Fruit fly (Drosophila melanogaster) whole organism, embryonic: ENCODE data around the gene CG5346.

Experiments used
- Ada2b ChIP-seq: fragments of 200-800 bp; sonication (Bioruptor generic); IDR thresholded peaks from 2 replicates; pipeline ENCODE4 v1.3.6; 2022; ENCODE audit warnings: missing biosample characterization, missing genetic modification characterization
- B-H2 ChIP-seq: fragments of 200-800 bp; sonication (Bioruptor generic); optimal IDR thresholded peaks from 2 replicates; lab custom pipeline; 2018; ENCODE audit warnings: missing biosample characterization, mild to moderate bottlenecking, missing genetic modification characterization
- Bgb ChIP-seq: fragments of 200-800 bp; sonication (Bioruptor generic); IDR thresholded peaks from 2 replicates; pipeline ENCODE4 v1.3.6; 2022; ENCODE audit warnings: missing biosample characterization, missing genetic modification characterization; ENCODE audit not compliant: partially characterized antibody
- CG11247 ChIP-seq: fragments of 200-800 bp; sonication (Bioruptor generic); IDR thresholded peaks from 2 replicates; pipeline ENCODE4 v1.3.6; 2022; ENCODE audit warnings: missing biosample characterization, missing genetic modification characterization
- CG11560 ChIP-seq: fragments of 200-800 bp; sonication (Bioruptor generic); IDR thresholded peaks from 3 replicates; pipeline ENCODE4 v1.3.6; 2022; ENCODE audit warnings: missing biosample characterization, missing genetic modification characterization
- CG12659 ChIP-seq: fragments of 200-800 bp; sonication (Bioruptor generic); optimal IDR thresholded peaks from 3 replicates; lab custom pipeline; 2017; ENCODE audit warnings: mild to moderate bottlenecking, missing biosample characterization, missing genetic modification reagents, missing genetic modification characterization
- CG12769 ChIP-seq: fragments of 200-800 bp; sonication (Bioruptor generic); optimal IDR thresholded peaks from 2 replicates; lab custom pipeline; 2019; ENCODE audit warnings: missing biosample characterization, mild to moderate bottlenecking, missing genetic modification characterization, moderate library complexity
- CG13287 ChIP-seq: fragments of 200-800 bp; sonication (Bioruptor generic); IDR thresholded peaks from 2 replicates; pipeline ENCODE4 v1.3.6; 2022; ENCODE audit warnings: missing biosample characterization, missing genetic modification characterization; ENCODE audit not compliant: partially characterized antibody
- CG13624 ChIP-seq: fragments of 200-800 bp; sonication (Bioruptor generic); optimal IDR thresholded peaks from 2 replicates; lab custom pipeline; 2016; ENCODE audit warnings: missing biosample characterization, missing genetic modification characterization
- CG13775 ChIP-seq: fragments of 200-800 bp; sonication (Bioruptor generic); optimal IDR thresholded peaks from 3 replicates; lab custom pipeline; 2017; ENCODE audit warnings: missing biosample characterization, mild to moderate bottlenecking, missing genetic modification characterization
- CG14050 ChIP-seq: fragments of 200-800 bp; sonication (Bioruptor generic); IDR thresholded peaks from 3 replicates; pipeline ENCODE4 v1.3.6; 2022; ENCODE audit warnings: missing biosample characterization, missing genetic modification characterization
- CG14860 ChIP-seq: fragments of 200-800 bp; sonication (Bioruptor generic); IDR thresholded peaks from 3 replicates; pipeline ENCODE4 v1.3.6; 2022; ENCODE audit warnings: missing biosample characterization, missing genetic modification characterization; ENCODE audit not compliant: partially characterized antibody
- CG1647 ChIP-seq: fragments of 200-800 bp; sonication (Bioruptor generic); optimal IDR thresholded peaks from 3 replicates; lab custom pipeline; 2016; ENCODE audit warnings: missing biosample characterization, missing genetic modification characterization
- CG16813 ChIP-seq: fragments of 200-800 bp; sonication (Bioruptor generic); IDR thresholded peaks from 3 replicates; pipeline ENCODE4 v1.3.6; 2022; ENCODE audit warnings: missing biosample characterization, missing genetic modification characterization; ENCODE audit not compliant: partially characterized antibody
- CG17186 ChIP-seq: fragments of 200-800 bp; sonication (Bioruptor generic); optimal IDR thresholded peaks from 3 replicates; lab custom pipeline; 2017; ENCODE audit warnings: missing biosample characterization, missing genetic modification reagents, missing genetic modification characterization
- CG17359 ChIP-seq: fragments of 200-800 bp; sonication (Bioruptor generic); optimal IDR thresholded peaks from 3 replicates; lab custom pipeline; 2018; ENCODE audit warnings: missing biosample characterization, mild to moderate bottlenecking, missing genetic modification characterization, moderate library complexity
- CG2712 ChIP-seq: fragments of 200-800 bp; optimal IDR thresholded peaks from 3 replicates; lab custom pipeline; 2019; ENCODE audit warnings: missing biosample characterization, mild to moderate bottlenecking, missing genetic modification characterization, moderate library complexity
- CG30020 ChIP-seq: fragments of 200-800 bp; optimal IDR thresholded peaks from 2 replicates; lab custom pipeline; 2019; ENCODE audit warnings: missing biosample characterization, mild to moderate bottlenecking, missing genetic modification characterization, moderate library complexity
- CG3281 ChIP-seq: fragments of 200-800 bp; sonication (Bioruptor generic); optimal IDR thresholded peaks from 3 replicates; lab custom pipeline; 2017; ENCODE audit warnings: missing biosample characterization, mild to moderate bottlenecking, missing genetic modification characterization
- CG4424 ChIP-seq: fragments of 200-800 bp; sonication (Bioruptor generic); optimal IDR thresholded peaks from 3 replicates; lab custom pipeline; 2016; ENCODE audit warnings: missing biosample characterization, missing genetic modification characterization
- CG7928 ChIP-seq: fragments of 200-800 bp; sonication (Bioruptor generic); optimal IDR thresholded peaks from 2 replicates; lab custom pipeline; 2017; ENCODE audit warnings: missing biosample characterization, mild to moderate bottlenecking, missing genetic modification characterization
- CG7963 ChIP-seq: fragments of 200-800 bp; sonication (Bioruptor generic); IDR thresholded peaks from 3 replicates; pipeline ENCODE4 v1.3.6; 2022; ENCODE audit warnings: missing biosample characterization, missing genetic modification characterization; ENCODE audit not compliant: partially characterized antibody
- CG9797 ChIP-seq: fragments of 200-800 bp; sonication (Bioruptor generic); optimal IDR thresholded peaks from 3 replicates; lab custom pipeline; 2018; ENCODE audit warnings: missing biosample characterization, mild to moderate bottlenecking, missing genetic modification characterization
- Dll ChIP-seq: fragments of 200-800 bp; sonication (Bioruptor generic); IDR thresholded peaks from 4 replicates; pipeline ENCODE4 v1.3.6; 2022; ENCODE audit warnings: missing biosample characterization, missing genetic modification characterization; ENCODE audit not compliant: partially characterized antibody
- Doc2 ChIP-seq: fragments of 200-800 bp; sonication (Bioruptor generic); IDR thresholded peaks from 2 replicates; pipeline ENCODE4 v1.3.6; 2022; ENCODE audit warnings: missing biosample characterization, missing genetic modification characterization
- Dp ChIP-seq: fragments of 200-800 bp; sonication (Bioruptor generic); optimal IDR thresholded peaks from 2 replicates; lab custom pipeline; 2018; ENCODE audit warnings: missing biosample characterization, mild to moderate bottlenecking, missing genetic modification characterization, moderate library complexity
- Lhr ChIP-seq: fragments of 200-800 bp; sonication (Bioruptor generic); optimal IDR thresholded peaks from 3 replicates; lab custom pipeline; 2017; ENCODE audit warnings: mild to moderate bottlenecking, missing biosample characterization, missing genetic modification reagents, missing genetic modification characterization
- Mad ChIP-seq: fragments of 200-800 bp; sonication (Bioruptor generic); optimal IDR thresholded peaks from 2 replicates; lab custom pipeline; 2016; ENCODE audit warnings: missing biosample characterization, missing genetic modification characterization
- Med ChIP-seq: fragments of 200-800 bp; sonication (Bioruptor generic); peaks from one replicate; lab custom pipeline; 2016; ENCODE audit warnings: missing biosample characterization, missing genetic modification characterization, mild to moderate bottlenecking, inconsistent platforms, moderate library complexity
- Myb ChIP-seq: fragments of 200-800 bp; sonication (Bioruptor generic); optimal IDR thresholded peaks from 2 replicates; lab custom pipeline; 2016; ENCODE audit warnings: missing biosample characterization, missing genetic modification characterization
- NFAT ChIP-seq: fragments of 200-800 bp; sonication (Bioruptor generic); IDR thresholded peaks from 2 replicates; pipeline ENCODE4 v1.3.6; 2022; ENCODE audit warnings: missing biosample characterization, missing genetic modification characterization
- Oaz ChIP-seq: fragments of 200-800 bp; sonication (Bioruptor generic); IDR thresholded peaks from 2 replicates; pipeline ENCODE4 v1.3.6; 2022; ENCODE audit warnings: missing biosample characterization, missing genetic modification characterization
- Sry-δ ChIP-seq: fragments of 200-800 bp; sonication (Bioruptor generic); optimal IDR thresholded peaks from 2 replicates; lab custom pipeline; 2016; ENCODE audit warnings: missing biosample characterization, missing genetic modification characterization
- Taf1 ChIP-seq: fragments of 200-800 bp; sonication (Bioruptor generic); IDR thresholded peaks from 2 replicates; pipeline ENCODE4 v1.3.6; 2022; ENCODE audit warnings: missing biosample characterization, missing genetic modification characterization
- Xbp1 ChIP-seq: fragments of 200-800 bp; sonication (Bioruptor generic); optimal IDR thresholded peaks from 3 replicates; lab custom pipeline; 2016; ENCODE audit warnings: missing biosample characterization, mild to moderate bottlenecking, missing genetic modification characterization
- bbx ChIP-seq: fragments of 200-800 bp; sonication (Bioruptor generic); IDR thresholded peaks from 2 replicates; pipeline ENCODE4 v1.3.6; 2022; ENCODE audit warnings: missing biosample characterization, missing genetic modification characterization; ENCODE audit not compliant: partially characterized antibody
- bowl ChIP-seq: fragments of 200-800 bp; sonication (Bioruptor generic); IDR thresholded peaks from 2 replicates; pipeline ENCODE4 v1.3.6; 2022; ENCODE audit warnings: missing biosample characterization, missing genetic modification characterization
- hbn ChIP-seq: fragments of 200-800 bp; sonication (Bioruptor generic); IDR thresholded peaks from 2 replicates; pipeline ENCODE4 v1.3.6; 2022; ENCODE audit warnings: missing biosample characterization, missing genetic modification characterization; ENCODE audit not compliant: partially characterized antibody
- inv ChIP-seq: fragments of 200-800 bp; sonication (Bioruptor generic); IDR thresholded peaks from 2 replicates; pipeline ENCODE4 v1.3.6; 2022; ENCODE audit warnings: missing biosample characterization, missing genetic modification characterization; ENCODE audit not compliant: partially characterized antibody
- jumu ChIP-seq: fragments of 200-800 bp; sonication (Bioruptor generic); optimal IDR thresholded peaks from 3 replicates; lab custom pipeline; 2016; ENCODE audit warnings: missing biosample characterization, missing genetic modification characterization
- kay ChIP-seq: fragments of 200-800 bp; sonication (Bioruptor generic); optimal IDR thresholded peaks from 2 replicates; lab custom pipeline; 2016; ENCODE audit warnings: missing biosample characterization, missing genetic modification characterization
- knrl ChIP-seq: fragments of 200-800 bp; sonication (Bioruptor generic); IDR thresholded peaks from 3 replicates; pipeline ENCODE4 v1.3.6; 2022; ENCODE audit warnings: missing biosample characterization, missing genetic modification characterization; ENCODE audit not compliant: partially characterized antibody
- lbe ChIP-seq: fragments of 200-800 bp; sonication (Bioruptor generic); optimal IDR thresholded peaks from 2 replicates; lab custom pipeline; 2016; ENCODE audit warnings: missing biosample characterization, mild to moderate bottlenecking, missing genetic modification characterization
- lilli ChIP-seq: fragments of 200-800 bp; sonication (Bioruptor generic); optimal IDR thresholded peaks from 3 replicates; lab custom pipeline; 2016; ENCODE audit warnings: missing biosample characterization, missing genetic modification characterization
- nmo ChIP-seq: fragments of 200-800 bp; sonication (Bioruptor generic); optimal IDR thresholded peaks from 2 replicates; lab custom pipeline; 2018; ENCODE audit warnings: missing biosample characterization, mild to moderate bottlenecking, missing genetic modification characterization, moderate library complexity
- stwl ChIP-seq: fragments of 200-800 bp; sonication (Bioruptor generic); optimal IDR thresholded peaks from 3 replicates; lab custom pipeline; 2018; ENCODE audit warnings: missing biosample characterization, mild to moderate bottlenecking, missing genetic modification characterization, moderate library complexity
- sug ChIP-seq: fragments of 200-800 bp; optimal IDR thresholded peaks from 2 replicates; lab custom pipeline; 2019; ENCODE audit warnings: missing biosample characterization, mild to moderate bottlenecking, missing genetic modification characterization, moderate library complexity
- unc-4 ChIP-seq: fragments of 200-800 bp; sonication (Bioruptor generic); IDR thresholded peaks from 2 replicates; pipeline ENCODE4 v1.3.6; 2022; ENCODE audit warnings: missing biosample characterization, missing genetic modification characterization; ENCODE audit not compliant: partially characterized antibody

Gene CG5346

DNA sequence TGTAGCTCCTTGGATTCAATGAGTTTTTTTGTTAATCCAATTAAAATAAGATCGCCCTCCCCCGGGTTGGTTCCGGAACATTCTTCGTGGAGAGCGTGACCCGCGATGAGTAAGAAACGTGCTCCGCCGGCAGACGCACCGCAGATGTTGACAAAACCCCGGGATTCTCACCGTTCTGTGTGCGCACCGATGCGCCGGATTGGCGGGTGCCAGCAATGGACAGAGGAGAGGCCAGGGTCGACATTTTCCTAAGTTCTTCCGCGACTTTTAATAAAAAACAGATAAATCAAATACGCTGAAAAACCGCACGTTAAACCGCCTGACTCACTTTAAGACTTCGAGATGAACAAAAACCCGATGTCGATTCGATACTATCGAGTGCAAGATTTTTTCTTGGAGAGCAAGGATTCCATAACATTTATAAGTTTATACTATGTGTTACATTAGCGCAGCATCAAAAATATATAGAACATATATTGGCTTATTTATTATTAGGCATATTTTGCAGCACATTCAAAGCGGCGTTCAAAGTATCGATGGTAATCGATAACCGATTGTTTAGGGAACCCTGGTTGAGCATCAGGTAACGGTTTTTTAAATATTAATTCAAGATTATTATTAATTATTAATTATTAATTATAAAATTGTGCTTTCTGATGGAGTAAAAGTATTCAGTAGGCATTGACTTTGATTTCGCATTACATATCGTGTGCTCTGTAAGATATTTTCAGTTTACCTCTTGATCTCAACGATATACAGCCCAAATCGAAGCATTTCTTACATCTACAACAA is 37.2 kb downstream of the CG5346 start, which contains the start of the genes CCT1 and tHMG1 (continued):
- TF ChIP-seq B-H2 (GFP tag; lab: Kevin White, UChicago): peak; percentile 37
- peak; percentile 19 for TF ChIP-seq sug
- no peak for TF ChIP-seq NFAT (GFP tag; lab: Robert Waterston, UW)
- no peak for TF ChIP-seq bowl
- TF ChIP-seq CG17359 (tag; lab: Kevin White, UChicago): no peak
- TF ChIP-seq CG13775: peak; percentile 28
- peak; percentile 24 for TF ChIP-seq CG4424 (GFP tag; lab: Kevin White, UChicago)
- no peak for TF ChIP-seq Ada2b (GFP tag; lab: Robert Waterston, UW)
- peak; percentile 92 for TF ChIP-seq Myb (GFP tag; lab: Kevin White, UChicago)
- TF ChIP-seq CG9797: peak; percentile 23
- TF ChIP-seq hbn (GFP tag; lab: Robert Waterston, UW): peak; percentile 95
- TF ChIP-seq Dp (GFP tag; lab: Kevin White, UChicago): peak; percentile 73
- TF ChIP-seq Xbp1 (GFP tag; lab: Kevin White, UChicago): peak; percentile 2
- TF ChIP-seq lilli (GFP tag; lab: Kevin White, UChicago): peak; percentile 42
- peak; percentile 52 for TF ChIP-seq nmo
- TF ChIP-seq CG12659: peak; percentile 35
- no peak for TF ChIP-seq jumu (GFP tag; lab: Kevin White, UChicago)
- peak; percentile 88 for TF ChIP-seq kay
- peak; percentile 55 for TF ChIP-seq stwl
- peak; percentile 23 for TF ChIP-seq lbe (GFP tag; lab: Kevin White, UChicago)
- TF ChIP-seq CG13624: no peak
- TF ChIP-seq CG16813 (GFP tag; lab: Robert Waterston, UW): peak; percentile 96
- TF ChIP-seq CG12769 (tag; lab: Kevin White, UChicago): peak; percentile 1
- peak; percentile 72 for TF ChIP-seq Med
- TF ChIP-seq CG7963 (GFP tag; lab: Robert Waterston, UW): peak; percentile 79
- peak; percentile 93 for TF ChIP-seq CG7928 (GFP tag; lab: Kevin White, UChicago)
- peak; percentile 73 for TF ChIP-seq CG3281
- no peak for TF ChIP-seq CG11247 (GFP tag; lab: Robert Waterston, UW)
- TF ChIP-seq CG1647 (GFP tag; lab: Kevin White, UChicago): no peak
- no peak for TF ChIP-seq Taf1 (GFP tag; lab: Robert Waterston, UW)
- TF ChIP-seq Oaz (GFP tag; lab: Robert Waterston, UW): no peak
- TF ChIP-seq CG14050 (GFP tag; lab: Robert Waterston, UW): no peak
- peak; percentile 75; the same call in 2 of the 3 replicates for TF ChIP-seq CG11560 (tag; lab: Robert Waterston, UW)
- TF ChIP-seq Mad (GFP tag; lab: Kevin White, UChicago): no peak
- peak; percentile 91 for TF ChIP-seq inv (GFP tag; lab: Robert Waterston, UW)
- no peak for TF ChIP-seq Doc2
- peak; percentile 97 for TF ChIP-seq CG13287 (GFP tag; lab: Robert Waterston, UW)
- TF ChIP-seq knrl (GFP tag; lab: Robert Waterston, UW): peak; percentile 95
- TF ChIP-seq unc-4 (GFP tag; lab: Robert Waterston, UW): peak; percentile 95
- peak; percentile 98 for TF ChIP-seq Dll (GFP tag; lab: Robert Waterston, UW)
- peak; percentile 5 for TF ChIP-seq Lhr (GFP tag; lab: Kevin White, UChicago)
- TF ChIP-seq CG14860 (GFP tag; lab: Robert Waterston, UW): peak; percentile 95
- peak; percentile 93 for TF ChIP-seq Bgb (GFP tag; lab: Robert Waterston, UW)
- TF ChIP-seq CG17186: peak; percentile 17
- TF ChIP-seq CG2712 (tag; lab: Kevin White, UChicago): peak; percentile 57
- peak; percentile 93 for TF ChIP-seq bbx (GFP tag; lab: Robert Waterston, UW)
- peak; percentile 37 for TF ChIP-seq CG30020 (tag; lab: Kevin White, UChicago)
- TF ChIP-seq Sry-δ: peak; percentile 87
